Worm (Caenorhabditis elegans): ENCODE data around the gene C34C12.12.

ce11 chrIII:3417453-3417852, 35.5 kb upstream of the C34C12.12 start:
- TF ChIP-seq nhr-179 (tag; optimal IDR thresholded peaks at IDR 0.05) (no peak), B0035.1 (tag; optimal IDR thresholded peaks at IDR 0.05) (no peak), snpc-1.3 (tag; optimal IDR thresholded peaks at IDR 0.05; ENCODE audit: insufficient read depth) (no peak), hrde-1 (tag; optimal IDR thresholded peaks at IDR 0.05; ENCODE audit: borderline replicate concordance) (no peak), madf-6 (GFP tag; IDR thresholded peaks at IDR 0.05) (no peak), ztf-26 (tag; optimal IDR thresholded peaks at IDR 0.05) (no peak), ceh-91 (GFP tag; IDR thresholded peaks at IDR 0.05) (no peak), lin-26 (GFP tag; IDR thresholded peaks at IDR 0.05) (no peak), akir-1 (GFP tag; optimal IDR thresholded peaks at IDR 0.05) (no peak), pha-4 (tag; optimal IDR thresholded peaks at IDR 0.05) (no peak), snpc-3.4 (tag; optimal IDR thresholded peaks at IDR 0.05) (no peak)
